Worm (Caenorhabditis elegans) whole organism, midembryonic: Measurements from ENCODE around the gene F38B2.4.

Experiments
- T22C8.4 ChIP-seq: fragments of 200-800 bp; sonication (Bioruptor generic); IDR thresholded peaks from 2 replicates; pipeline ENCODE4 v1.3.6; 2022; ENCODE audit warnings: missing genetic modification characterization, missing compliant biosample characterization
- cog-1 ChIP-seq: sonication (generic microtip); optimal IDR thresholded peaks from 2 replicates; lab custom pipeline; 2016; ENCODE audit warnings: missing genetic modification characterization, missing compliant biosample characterization
- flt-1 ChIP-seq: fragments of 200-800 bp; sonication (Bioruptor generic); IDR thresholded peaks from 2 replicates; pipeline ENCODE4 v1.3.6; 2022; ENCODE audit warnings: missing genetic modification characterization, missing compliant biosample characterization
- klf-2 ChIP-seq: fragments of 200-800 bp; sonication (Bioruptor generic); conservative IDR thresholded peaks from 2 replicates; pipeline ENCODE4 v1.3.6; 2022; ENCODE audit warnings: missing genetic modification reagents, missing genetic modification characterization, missing compliant biosample characterization
- med-1 ChIP-seq: sonication (generic microtip); optimal IDR thresholded peaks from 2 replicates; lab custom pipeline; 2017; ENCODE audit warnings: missing genetic modification characterization, mild to moderate bottlenecking, missing compliant biosample characterization, antibody characterized with exemption, missing genetic modification reagents; ENCODE audit not compliant: insufficient read depth
- ref-1 ChIP-seq: fragments of 200-800 bp; sonication (Bioruptor generic); conservative IDR thresholded peaks from 2 replicates; pipeline ENCODE4 v1.3.6; 2022; ENCODE audit warnings: missing genetic modification reagents, missing genetic modification characterization, missing compliant biosample characterization
- tab-1 ChIP-seq: fragments of 200-800 bp; sonication (Bioruptor generic); IDR thresholded peaks from 2 replicates; pipeline ENCODE4 v1.3.6; 2022; ENCODE audit warnings: missing genetic modification characterization, missing compliant biosample characterization
- ztf-23 ChIP-seq: fragments of 200-800 bp; sonication (Bioruptor generic); IDR thresholded peaks from 2 replicates; pipeline ENCODE4 v1.3.6; 2022; ENCODE audit warnings: missing genetic modification reagents, missing genetic modification characterization, missing compliant biosample characterization
- ztf-29 ChIP-seq: fragments of 200-800 bp; sonication (Bioruptor generic); IDR thresholded peaks from 2 replicates; pipeline ENCODE4 v1.3.6; 2022; ENCODE audit warnings: missing genetic modification reagents, missing genetic modification characterization, missing compliant biosample characterization

- TF ChIP-seq ref-1 (GFP tag; lab: Robert Waterston, UW) (no peak), flt-1 (GFP tag; lab: Robert Waterston, UW) (no peak), tab-1 (GFP tag; lab: Robert Waterston, UW) (no peak), cog-1 (tag; lab: Kevin White, UChicago) (no peak), ztf-23 (GFP tag; lab: Robert Waterston, UW) (no peak), med-1 (no peak), ztf-29 (no peak), T22C8.4 (GFP tag; lab: Robert Waterston, UW) (no peak), klf-2 (GFP tag; lab: Robert Waterston, UW) (no peak)
Measured at ce11 chrX:11264715-11265114, 22.8 kb downstream of the F38B2.4 start.
